Fruit fly (Drosophila melanogaster) Kc167 (cell line): ENCODE results near the gene CG12496.

Experiments
- Myc ChIP-seq: fragments of >200 bp; optimal IDR thresholded peaks from 2 replicates; lab custom pipeline; 2017; ENCODE audit warnings: missing external identifiers
- h ChIP-seq: fragments of >200 bp; optimal IDR thresholded peaks from 3 replicates; lab custom pipeline; 2018; ENCODE audit warnings: missing external identifiers
- insv ChIP-seq: fragments of >200 bp; optimal IDR thresholded peaks from 3 replicates; lab custom pipeline; 2018; ENCODE audit warnings: missing external identifiers

- no peak for TF ChIP-seq insv
- TF ChIP-seq h, result no peak
- TF ChIP-seq Myc (lab: Kevin White, UChicago), result no peak
Measured at dm6 chrX:2457863-2458458, 47.3 kb upstream of the CG12496 start.
